Fruit fly (Drosophila melanogaster) Kc167 (cell line): ENCODE data around the gene Bub3.

Experiments
- Myc ChIP-seq: fragments of >200 bp; optimal IDR thresholded peaks from 2 replicates; lab custom pipeline; 2017; ENCODE audit warnings: missing external identifiers
- Sin3A ChIP-seq: fragments of >200 bp; optimal IDR thresholded peaks from 2 replicates; lab custom pipeline; 2018; ENCODE audit warnings: missing external identifiers
- h ChIP-seq: fragments of >200 bp; optimal IDR thresholded peaks from 3 replicates; lab custom pipeline; 2018; ENCODE audit warnings: missing external identifiers
- insv ChIP-seq: fragments of >200 bp; optimal IDR thresholded peaks from 3 replicates; lab custom pipeline; 2018; ENCODE audit warnings: missing external identifiers
- psq ChIP-seq: fragments of >200 bp; optimal IDR thresholded peaks from 2 replicates; lab custom pipeline; 2017; ENCODE audit warnings: missing external identifiers
- ttk ChIP-seq: sonication (Bioruptor generic); optimal IDR thresholded peaks from 2 replicates; lab custom pipeline; 2017; ENCODE audit warnings: missing external identifiers

Bub3 gene

dm6 chr3R:29689211-29689610 lies 14.0 kb upstream of the Bub3 start, which contains the start of gene Obp99c:
TSS of gene Obp99c (minus strand) at chr3R:29689311.
- TF ChIP-seq h (lab: Kevin White, UChicago): no peak
- TF ChIP-seq Myc: no peak
- no peak for TF ChIP-seq insv (lab: Kevin White, UChicago)
- TF ChIP-seq psq (lab: Kevin White, UChicago): no peak
- no peak for TF ChIP-seq ttk (lab: Kevin White, UChicago)
- TF ChIP-seq Sin3A: no peak

DNA sequence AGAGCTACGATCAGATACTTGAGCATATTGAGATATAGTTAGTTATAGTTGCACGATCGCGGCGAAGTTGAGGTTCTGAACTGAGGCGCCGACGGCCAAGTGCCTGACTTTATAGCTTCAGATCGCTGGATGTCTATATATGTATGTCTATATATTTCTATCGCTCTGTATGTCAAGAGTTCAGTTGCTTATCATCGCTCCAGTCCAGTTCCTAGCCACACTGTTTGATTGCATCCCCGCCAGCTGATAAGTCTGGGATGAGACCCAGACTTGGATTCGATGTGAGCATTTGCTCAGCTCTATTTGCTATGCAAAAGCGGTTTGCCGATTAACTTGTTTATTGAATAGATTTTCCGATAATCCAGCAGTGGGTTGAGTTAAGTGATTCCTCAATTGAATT lies 11.5 kb upstream of the Bub3 start:
- TF ChIP-seq Myc (no peak), insv (lab: Kevin White, UChicago) (no peak), Sin3A (no peak), psq (lab: Kevin White, UChicago) (no peak), h (lab: Kevin White, UChicago) (no peak), ttk (lab: Kevin White, UChicago) (no peak)

DNA sequence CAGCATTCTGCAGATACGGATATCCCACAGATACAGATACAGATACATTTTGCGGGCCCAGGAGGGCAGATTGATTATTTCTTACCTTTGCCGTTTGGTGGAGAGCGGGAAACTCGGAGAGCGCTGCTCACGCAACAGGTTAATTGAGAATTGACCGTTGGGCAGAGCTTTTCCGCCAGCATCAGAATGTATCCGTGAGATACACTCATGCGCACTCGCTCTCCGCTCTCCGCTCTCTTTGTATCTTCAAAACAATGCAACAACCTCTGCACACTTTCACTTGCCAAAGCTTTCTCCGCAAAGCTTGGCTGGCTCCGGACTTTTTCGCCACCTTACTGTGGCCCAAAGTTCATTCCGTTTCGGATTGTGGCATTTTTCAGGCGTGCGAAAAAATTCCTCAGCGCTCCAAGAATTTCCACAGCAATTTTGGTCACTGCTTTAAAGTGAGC lies 7.0 kb upstream of the Bub3 start, which contains the start of the genes CG7582 and Gycalpha99B:
Gene CG7582 (minus strand): TSS at position 127 of the 449 bp plus-strand sequence.
Gene Gycalpha99B (plus strand): TSS at position 352 of the 449 bp plus-strand sequence.
- TF ChIP-seq h (lab: Kevin White, UChicago) (no peak), Sin3A (no peak), ttk (lab: Kevin White, UChicago) (no peak), Myc (no peak), insv (lab: Kevin White, UChicago) (no peak), psq (lab: Kevin White, UChicago) (no peak)

DNA sequence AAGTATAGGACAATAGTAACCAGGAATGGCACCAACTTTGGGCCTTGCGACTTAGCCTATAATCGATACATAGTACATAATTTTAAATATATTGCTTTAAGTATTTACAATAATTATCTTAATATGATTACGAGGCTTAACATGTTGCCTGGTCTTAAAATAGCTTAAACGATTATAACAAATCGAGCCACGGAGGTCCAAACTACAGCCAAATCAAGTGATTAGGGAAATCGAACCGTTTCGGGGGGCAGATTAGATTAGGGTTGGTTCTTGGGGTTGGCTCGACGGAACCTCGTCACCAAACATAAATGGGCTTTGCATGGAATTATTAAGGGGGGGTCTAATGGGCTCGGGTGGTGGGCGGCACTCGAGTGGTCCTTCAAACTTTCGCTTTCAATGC lies 6.0 kb upstream of the Bub3 start:
- TF ChIP-seq insv (lab: Kevin White, UChicago) (no peak), h (lab: Kevin White, UChicago) (no peak), Myc (no peak), Sin3A (no peak), psq (lab: Kevin White, UChicago) (no peak), ttk (lab: Kevin White, UChicago) (no peak)

dm6 chr3R:29672156-29672555 lies 3.1 kb downstream of the Bub3 start, which contains the start of gene ppk19:
TSS of gene ppk19 (plus strand) at chr3R:29672456.
- no peak for TF ChIP-seq ttk (lab: Kevin White, UChicago)
- TF ChIP-seq h (lab: Kevin White, UChicago): no peak
- TF ChIP-seq Myc: no peak
- no peak for TF ChIP-seq insv (lab: Kevin White, UChicago)
- no peak for TF ChIP-seq psq (lab: Kevin White, UChicago)
- TF ChIP-seq Sin3A: no peak

- TF ChIP-seq psq (lab: Kevin White, UChicago) (no peak), Sin3A (no peak), Myc (no peak), insv (lab: Kevin White, UChicago) (no peak), h (lab: Kevin White, UChicago) (no peak), ttk (lab: Kevin White, UChicago) (no peak)
Measured at dm6 chr3R:29671060-29671707, 4.0 kb downstream of the Bub3 start, which contains the start of gene Obp99a. TSS of gene Obp99a (plus strand) at chr3R:29671657.

- TF ChIP-seq Myc: no peak
- no peak for TF ChIP-seq psq (lab: Kevin White, UChicago)
- no peak for TF ChIP-seq ttk (lab: Kevin White, UChicago)
- TF ChIP-seq h (lab: Kevin White, UChicago): no peak
- TF ChIP-seq Sin3A: no peak
- TF ChIP-seq insv (lab: Kevin White, UChicago): no peak
Measured at dm6 chr3R:29668777-29669176, 6.4 kb downstream of the Bub3 start, which contains the start of the genes ppk20 and ppk30. TSS of gene ppk20 (minus strand) at chr3R:29668877. TSS of gene ppk30 (plus strand) at chr3R:29669149.

DNA sequence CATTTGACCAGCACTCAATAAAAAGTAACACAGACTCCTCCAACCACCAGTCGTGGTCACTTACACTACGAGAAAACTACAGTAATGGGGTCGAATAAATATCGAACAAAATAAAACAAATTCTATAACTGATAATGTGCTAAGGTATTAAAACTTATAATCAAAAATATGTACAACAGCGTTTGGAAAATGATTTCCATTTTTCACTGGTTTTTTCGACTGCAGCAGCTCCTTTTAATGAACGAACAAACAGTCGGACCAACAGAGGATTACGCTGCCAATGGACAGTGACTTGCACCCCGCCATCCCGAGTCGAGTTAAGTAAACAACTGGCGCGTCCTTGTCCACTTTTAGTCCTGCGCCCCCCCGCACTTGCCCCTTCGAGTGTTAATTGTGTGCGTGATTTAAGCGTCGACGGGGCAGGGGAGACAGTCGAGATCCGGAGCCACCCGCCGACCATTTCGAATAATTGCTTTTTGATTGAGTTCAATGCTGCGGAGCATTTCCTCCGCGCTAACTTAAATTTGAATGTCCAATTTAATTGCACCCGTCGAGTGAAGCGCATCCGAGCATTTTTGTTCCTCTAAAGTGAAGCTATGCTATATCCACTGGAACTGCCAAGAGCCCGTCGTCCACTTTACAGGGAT lies 10.9 kb downstream of the Bub3 start, which contains the start of gene ppk21:
Gene ppk21 (plus strand): TSS at position 597 of the 647 bp plus-strand sequence.
- TF ChIP-seq psq (lab: Kevin White, UChicago) (no peak), insv (lab: Kevin White, UChicago) (no peak), Myc (no peak), ttk (lab: Kevin White, UChicago) (no peak), Sin3A (no peak), h (lab: Kevin White, UChicago) (no peak)

dm6 chr3R:29659950-29660349 lies 15.3 kb downstream of the Bub3 start, which contains the start of gene Dop1R2:
TSS of gene Dop1R2 (minus strand) at chr3R:29659984.
- TF ChIP-seq Myc: no peak
- no peak for TF ChIP-seq ttk (lab: Kevin White, UChicago)
- TF ChIP-seq Sin3A: no peak
- TF ChIP-seq h (lab: Kevin White, UChicago): no peak
- no peak for TF ChIP-seq psq (lab: Kevin White, UChicago)
- no peak for TF ChIP-seq insv (lab: Kevin White, UChicago)

- TF ChIP-seq psq (lab: Kevin White, UChicago): no peak
- TF ChIP-seq Myc: no peak
- TF ChIP-seq insv (lab: Kevin White, UChicago): no peak
- no peak for TF ChIP-seq h (lab: Kevin White, UChicago)
- TF ChIP-seq Sin3A: no peak
Measured at dm6 chr3R:29651488-29651887, 23.7 kb downstream of the Bub3 start.

DNA sequence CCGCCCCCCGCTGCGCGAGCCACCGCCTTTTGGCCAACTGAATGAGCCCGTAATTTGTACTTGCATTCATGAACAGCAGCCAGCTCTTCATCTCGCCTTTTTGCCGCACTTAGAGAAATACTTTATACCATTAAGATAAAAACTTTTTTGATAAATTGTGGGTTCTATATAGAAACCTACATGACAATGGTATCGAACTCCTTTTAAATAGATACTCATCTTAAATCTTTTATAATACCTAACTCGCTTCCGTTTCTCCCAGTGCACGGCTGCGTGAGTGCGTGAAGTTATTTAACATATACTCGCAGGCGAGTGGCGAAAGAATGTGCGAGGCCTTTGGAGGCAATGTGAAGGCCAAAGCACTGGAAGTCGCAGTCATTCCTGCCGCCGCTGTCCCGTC lies 49.3 kb downstream of the Bub3 start:
- TF ChIP-seq Myc: no peak
- no peak for TF ChIP-seq ttk (lab: Kevin White, UChicago)
- no peak for TF ChIP-seq psq (lab: Kevin White, UChicago)
- TF ChIP-seq h (lab: Kevin White, UChicago): no peak
- TF ChIP-seq Sin3A: no peak
- no peak for TF ChIP-seq insv (lab: Kevin White, UChicago)
